Worm (Caenorhabditis elegans) whole organism, L1 larva: ENCODE results near the gene srbc-3.

ENCODE experiments used
- ceh-82 ChIP-seq, 3 experiments: fragments of 150-350 bp in 1 of 3; sonication (generic microtip) in 2 of 3; optimal IDR thresholded peaks; 2 replicates each; lab custom pipeline; 2014 to 2017; ENCODE audit warnings: missing biosample characterization in 3 of 3, missing genetic modification characterization in 3 of 3
- ets-5 ChIP-seq: fragments of 200-800 bp; sonication (Bioruptor generic); IDR thresholded peaks from 2 replicates; pipeline ENCODE4 v1.3.6; 2022; ENCODE audit warnings: missing genetic modification characterization, missing compliant biosample characterization
- snpc-4 ChIP-seq: fragments of 150-350 bp; optimal IDR thresholded peaks from 2 replicates; lab custom pipeline; 2014; ENCODE audit warnings: missing biosample characterization, missing genetic modification characterization
- zag-1 ChIP-seq: fragments of 150-350 bp; optimal IDR thresholded peaks from 2 replicates; lab custom pipeline; 2014; ENCODE audit warnings: missing biosample characterization, missing genetic modification characterization

DNA sequence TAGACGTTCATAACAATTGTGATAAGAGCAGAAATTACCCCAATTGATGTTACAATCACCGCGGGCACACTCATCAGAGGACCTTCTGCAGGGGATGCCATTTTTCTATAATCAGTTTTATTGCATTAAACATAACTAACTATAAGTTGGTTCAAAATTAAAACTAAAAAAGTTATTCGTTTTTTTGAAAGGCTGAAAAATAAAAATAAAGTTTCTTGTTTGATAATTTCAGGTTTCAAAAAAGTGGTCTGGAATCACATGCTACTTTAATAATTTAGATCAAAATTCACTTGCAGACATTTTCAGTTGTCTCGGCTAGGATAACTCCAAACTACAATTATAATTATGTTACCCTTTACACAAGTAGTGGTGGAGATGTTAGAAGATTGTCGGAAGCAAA is 6.4 kb upstream of the srbc-3 start, which contains the start of gene srbc-1:
- TF ChIP-seq snpc-4 (no peak), ets-5 (GFP tag; lab: Robert Waterston, UW) (no peak), zag-1 (tag; lab: Kevin White, UChicago) (no peak), ceh-82 (tag; optimal IDR thresholded peaks at IDR 0.05; lab: Kevin White, UChicago) (no peak)
